Worm (Caenorhabditis elegans) whole organism, L4/young adult: Measurements from ENCODE around the gene K08E4.2.

ENCODE experiments used
- W03F9.2 ChIP-seq: fragments of 150-350 bp; optimal IDR thresholded peaks from 2 replicates; lab custom pipeline; 2014; ENCODE audit warnings: missing biosample characterization, missing genetic modification characterization
- him-1 ChIP-seq: sonication (generic microtip); optimal IDR thresholded peaks from 2 replicates; lab custom pipeline; 2016; ENCODE audit warnings: missing genotype, missing genetic modification reagents, missing genetic modification characterization, missing compliant biosample characterization

DNA sequence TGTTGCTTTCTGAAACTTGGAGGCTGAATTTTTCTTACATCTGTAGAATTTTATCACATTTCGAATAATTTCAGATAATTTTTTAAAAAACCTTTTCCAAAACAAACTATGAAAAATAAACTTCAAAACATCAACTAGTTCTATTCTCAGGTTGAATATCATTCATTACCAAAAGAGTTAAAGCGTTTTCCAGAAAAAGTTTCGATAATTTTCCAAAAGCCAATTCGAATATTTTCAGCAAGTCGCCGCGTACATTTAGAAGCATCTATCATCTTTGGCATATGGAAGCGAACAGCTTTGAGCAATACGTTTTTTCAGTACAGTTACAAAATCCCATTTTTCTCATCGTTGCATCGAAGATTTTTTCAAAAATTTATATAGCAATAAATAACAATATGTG is 19.5 kb downstream of the K08E4.2 start:
- TF ChIP-seq him-1 (no peak), W03F9.2 (tag; lab: Kevin White, UChicago) (peak; percentile 39)
